1 fruit fly cellular context compared by ENCODE assay signal in genomic region chr2L:8488735-8489134, dm6.
TF ChIP-seq lines count a peak whose summit lies in the region.

Gene CG13088 (plus strand): TSS chr2L:8488981.

TF ChIP-seq in whole organism, embryonic, 481 proteins besides CTCF, POLR2A, EP300 and RAD21 (continued from another document and continues in another):
- TF ChIP-seq amos (GFP tag; IDR thresholded peaks at IDR 0.05; lab: Robert Waterston, UW; ENCODE audit: partially characterized antibody), result peak; percentile 17; the same call in 1 of the 2 replicates
- no peak for TF ChIP-seq kni (GFP tag; optimal IDR thresholded peaks at IDR 0.05; lab: Kevin White, UChicago)
- TF ChIP-seq Opbp (GFP tag; IDR thresholded peaks at IDR 0.05; lab: Robert Waterston, UW; ENCODE audit: partially characterized antibody), result peak; percentile 66; the same call in 2 of the 3 replicates
- TF ChIP-seq Mad (GFP tag; optimal IDR thresholded peaks at IDR 0.05; lab: Kevin White, UChicago), result no peak
- TF ChIP-seq CG7745 (tag; optimal IDR thresholded peaks at IDR 0.05; lab: Kevin White, UChicago), result no peak
- TF ChIP-seq unc-4 (GFP tag; IDR thresholded peaks at IDR 0.05; lab: Robert Waterston, UW; ENCODE audit: partially characterized antibody), result no peak
- TF ChIP-seq Chrac-16 (GFP tag; optimal IDR thresholded peaks at IDR 0.05; lab: Kevin White, UChicago), result no peak
- TF ChIP-seq CG9817 (tag; optimal IDR thresholded peaks at IDR 0.05; lab: Kevin White, UChicago), result peak; percentile 34
- TF ChIP-seq CG18262 (tag; optimal IDR thresholded peaks at IDR 0.05; lab: Kevin White, UChicago), result no peak
- TF ChIP-seq Pdp1 (GFP tag; optimal IDR thresholded peaks at IDR 0.05; lab: Kevin White, UChicago), result peak in 1 of 2 experiments; percentile 34
- no peak for TF ChIP-seq oc (tag; optimal IDR thresholded peaks at IDR 0.05; lab: Kevin White, UChicago)
- no peak for TF ChIP-seq slp2 (GFP tag; optimal IDR thresholded peaks at IDR 0.05; lab: Kevin White, UChicago)
- TF ChIP-seq zen2 (GFP tag; IDR thresholded peaks at IDR 0.05; lab: Robert Waterston, UW; ENCODE audit: partially characterized antibody), result no peak
- no peak for TF ChIP-seq D19B (GFP tag; optimal IDR thresholded peaks at IDR 0.05; lab: Kevin White, UChicago)
- no peak for TF ChIP-seq ATbp (GFP tag; optimal IDR thresholded peaks at IDR 0.05; lab: Kevin White, UChicago)
- no peak for TF ChIP-seq CG2202 (tag; optimal IDR thresholded peaks at IDR 0.05; lab: Kevin White, UChicago)
- TF ChIP-seq Drgx (GFP tag; IDR thresholded peaks at IDR 0.05; lab: Robert Waterston, UW), result no peak
- no peak for TF ChIP-seq kah (GFP tag; optimal IDR thresholded peaks at IDR 0.05; lab: Kevin White, UChicago)
- peak; percentile 33 to 47 for TF ChIP-seq dpn (GFP tag; optimal IDR thresholded peaks at IDR 0.05; lab: Kevin White, UChicago)
- TF ChIP-seq Xrp1 (GFP tag; IDR thresholded peaks at IDR 0.05; lab: Robert Waterston, UW), result peak; percentile 64
- TF ChIP-seq CG10565 (GFP tag; optimal IDR thresholded peaks at IDR 0.05; lab: Kevin White, UChicago), result no peak
- peak; percentile 94 for TF ChIP-seq MBD-R2 (GFP tag; IDR thresholded peaks at IDR 0.05; lab: Robert Waterston, UW)
- no peak for TF ChIP-seq chinmo (GFP tag; IDR thresholded peaks at IDR 0.05; lab: Robert Waterston, UW; ENCODE audit: partially characterized antibody)
- no peak for TF ChIP-seq unpg (GFP tag; optimal IDR thresholded peaks at IDR 0.05; lab: Kevin White, UChicago)
- TF ChIP-seq CoRest (tag; optimal IDR thresholded peaks at IDR 0.05; lab: Kevin White, UChicago), result peak; percentile 56
- TF ChIP-seq Vsx1 (GFP tag; optimal IDR thresholded peaks at IDR 0.05; lab: Kevin White, UChicago), result no peak
- no peak for TF ChIP-seq disco-r (GFP tag; optimal IDR thresholded peaks at IDR 0.05; lab: Kevin White, UChicago)
- TF ChIP-seq C15 (GFP tag; IDR thresholded peaks at IDR 0.05; lab: Robert Waterston, UW), result no peak
- TF ChIP-seq CG4360 (GFP tag; IDR thresholded peaks at IDR 0.05; lab: Robert Waterston, UW), result 0 out of 2 replicates have a peak, but pooled peaks have one; percentile 7
- no peak for TF ChIP-seq CG1529 (GFP tag; optimal IDR thresholded peaks at IDR 0.05; lab: Kevin White, UChicago)
- TF ChIP-seq CG14860 (GFP tag; IDR thresholded peaks at IDR 0.05; lab: Robert Waterston, UW; ENCODE audit: partially characterized antibody), result no peak
- TF ChIP-seq knrl (GFP tag; IDR thresholded peaks at IDR 0.05; lab: Robert Waterston, UW; ENCODE audit: partially characterized antibody), result peak; percentile 28; the same call in 1 of the 3 replicates
- no peak for TF ChIP-seq CG7928 (GFP tag; optimal IDR thresholded peaks at IDR 0.05; lab: Kevin White, UChicago)
- TF ChIP-seq CG12071 (GFP tag; optimal IDR thresholded peaks at IDR 0.05; lab: Kevin White, UChicago), result no peak
- no peak for TF ChIP-seq repo (GFP tag; optimal IDR thresholded peaks at IDR 0.05; lab: Kevin White, UChicago)
- TF ChIP-seq CG7839 (tag; optimal IDR thresholded peaks at IDR 0.05; lab: Kevin White, UChicago), result no peak
- no peak for TF ChIP-seq br (optimal IDR thresholded peaks at IDR 0.05; lab: Kevin White, UChicago)
- no peak for TF ChIP-seq CG10959 (GFP tag; IDR thresholded peaks at IDR 0.05; lab: Robert Waterston, UW)
- no peak for TF ChIP-seq Atf-2 (GFP tag; optimal IDR thresholded peaks at IDR 0.05; lab: Kevin White, UChicago)
- TF ChIP-seq pho (GFP tag; optimal IDR thresholded peaks at IDR 0.05; lab: Kevin White, UChicago), result peak; percentile 32
- no peak for TF ChIP-seq CG2889 (GFP tag; IDR thresholded peaks at IDR 0.05; lab: Robert Waterston, UW)
- TF ChIP-seq CG4854 (GFP tag; optimal IDR thresholded peaks at IDR 0.05; lab: Kevin White, UChicago), result peak; percentile 20
- TF ChIP-seq NK7.1 (GFP tag; optimal IDR thresholded peaks at IDR 0.05; lab: Kevin White, UChicago), result no peak
- TF ChIP-seq Kr (GFP tag; optimal IDR thresholded peaks at IDR 0.05; lab: Kevin White, UChicago), result no peak
- no peak for TF ChIP-seq Ptx1 (GFP tag; IDR thresholded peaks at IDR 0.05; lab: Robert Waterston, UW)
- no peak for TF ChIP-seq CG6791 (GFP tag; IDR thresholded peaks at IDR 0.05; lab: Robert Waterston, UW; ENCODE audit: partially characterized antibody)
- TF ChIP-seq en (GFP tag; optimal IDR thresholded peaks at IDR 0.05; lab: Kevin White, UChicago), result no peak
- no peak for TF ChIP-seq Atf3 (GFP tag; optimal IDR thresholded peaks at IDR 0.05; lab: Kevin White, UChicago)
- no peak for TF ChIP-seq cad (GFP tag; optimal IDR thresholded peaks at IDR 0.05; lab: Kevin White, UChicago)
- TF ChIP-seq bigmax (GFP tag; optimal IDR thresholded peaks at IDR 0.05; lab: Kevin White, UChicago), result no peak
- TF ChIP-seq CG17359 (tag; optimal IDR thresholded peaks at IDR 0.05; lab: Kevin White, UChicago), result peak; percentile 18
- TF ChIP-seq org-1 (GFP tag; optimal IDR thresholded peaks at IDR 0.05; lab: Kevin White, UChicago), result no peak
- TF ChIP-seq nom (GFP tag; optimal IDR thresholded peaks at IDR 0.05; lab: Kevin White, UChicago), result no peak
- TF ChIP-seq CG13624 (GFP tag; optimal IDR thresholded peaks at IDR 0.05; lab: Kevin White, UChicago), result peak; percentile 64
- TF ChIP-seq CG9437 (GFP tag; optimal IDR thresholded peaks at IDR 0.05; lab: Kevin White, UChicago), result no peak
- no peak for TF ChIP-seq jigr1 (GFP tag; IDR thresholded peaks at IDR 0.05; lab: Robert Waterston, UW)
- TF ChIP-seq CG2199 (GFP tag; IDR thresholded peaks at IDR 0.05; lab: Robert Waterston, UW), result no peak
- no peak for TF ChIP-seq CG32772 (GFP tag; IDR thresholded peaks at IDR 0.05; lab: Robert Waterston, UW)
- no peak for TF ChIP-seq CG8388 (GFP tag; optimal IDR thresholded peaks at IDR 0.05; lab: Kevin White, UChicago)
- no peak for TF ChIP-seq CG11695 (GFP tag; IDR thresholded peaks at IDR 0.05; lab: Robert Waterston, UW)
- no peak for TF ChIP-seq CG11504 (tag; optimal IDR thresholded peaks at IDR 0.05; lab: Kevin White, UChicago)
- no peak for TF ChIP-seq PHDP (tag; optimal IDR thresholded peaks at IDR 0.05; lab: Kevin White, UChicago)
- TF ChIP-seq CG32532 (GFP tag; IDR thresholded peaks at IDR 0.05; lab: Robert Waterston, UW), result no peak; the same call in 1 of the 2 replicates
- TF ChIP-seq pzg (GFP tag; optimal IDR thresholded peaks at IDR 0.05; lab: Kevin White, UChicago), result peak; percentile 75
- no peak for TF ChIP-seq ase (GFP tag; IDR thresholded peaks at IDR 0.05; lab: Robert Waterston, UW)
- TF ChIP-seq Fer2 (tag; optimal IDR thresholded peaks at IDR 0.05; lab: Kevin White, UChicago), result no peak
- TF ChIP-seq eve (GFP tag; optimal IDR thresholded peaks at IDR 0.05; lab: Kevin White, UChicago), result no peak
- TF ChIP-seq Optix (GFP tag; IDR thresholded peaks at IDR 0.05; lab: Robert Waterston, UW), result no peak
- TF ChIP-seq Rx (GFP tag; IDR thresholded peaks at IDR 0.05; lab: Robert Waterston, UW), result no peak
- TF ChIP-seq mld (GFP tag; IDR thresholded peaks at IDR 0.05; lab: Robert Waterston, UW; ENCODE audit: partially characterized antibody), result no peak
- peak; percentile 14 for TF ChIP-seq Hr3 (GFP tag; optimal IDR thresholded peaks at IDR 0.05; lab: Kevin White, UChicago)
- TF ChIP-seq Stat92E (GFP tag; optimal IDR thresholded peaks at IDR 0.05; lab: Kevin White, UChicago), result peak in 1 of 3 experiments; percentile 22
- no peak for TF ChIP-seq onecut (GFP tag; IDR thresholded peaks at IDR 0.05; lab: Robert Waterston, UW)
- no peak for TF ChIP-seq kay (GFP tag; optimal IDR thresholded peaks at IDR 0.05; lab: Kevin White, UChicago)
- TF ChIP-seq pnt (GFP tag; optimal IDR thresholded peaks at IDR 0.05; lab: Kevin White, UChicago), result no peak
- TF ChIP-seq lov (optimal IDR thresholded peaks at IDR 0.05; lab: Kevin White, UChicago), result no peak
- TF ChIP-seq lov (GFP tag; IDR thresholded peaks at IDR 0.05; lab: Robert Waterston, UW), result no peak
- no peak for TF ChIP-seq gcm2 (GFP tag; optimal IDR thresholded peaks at IDR 0.05; lab: Kevin White, UChicago)
- no peak for TF ChIP-seq CG10209 (GFP tag; optimal IDR thresholded peaks at IDR 0.05; lab: Kevin White, UChicago)
- TF ChIP-seq pan (optimal IDR thresholded peaks at IDR 0.05; lab: Kevin White, UChicago), result no peak
- no peak for TF ChIP-seq pan (GFP tag; optimal IDR thresholded peaks at IDR 0.05 in 1 of 2, IDR thresholded peaks at IDR 0.05 in 1 of 2)
- TF ChIP-seq nau (GFP tag; optimal IDR thresholded peaks at IDR 0.05; lab: Kevin White, UChicago), result no peak
- TF ChIP-seq ap (GFP tag; IDR thresholded peaks at IDR 0.05; lab: Robert Waterston, UW), result no peak
- no peak for TF ChIP-seq run (tag; optimal IDR thresholded peaks at IDR 0.05; lab: Kevin White, UChicago)
- no peak for TF ChIP-seq toy (GFP tag; IDR thresholded peaks at IDR 0.05; lab: Robert Waterston, UW)
- TF ChIP-seq zf30C (GFP tag; optimal IDR thresholded peaks at IDR 0.05; lab: Kevin White, UChicago), result no peak
- no peak for TF ChIP-seq CG5180 (GFP tag; optimal IDR thresholded peaks at IDR 0.05; lab: Kevin White, UChicago)
- TF ChIP-seq maf-S (GFP tag; optimal IDR thresholded peaks at IDR 0.05; lab: Kevin White, UChicago), result peak; percentile 28
- no peak for TF ChIP-seq Abd-B (GFP tag; optimal IDR thresholded peaks at IDR 0.05; lab: Kevin White, UChicago)
- TF ChIP-seq ro (GFP tag; IDR thresholded peaks at IDR 0.05; lab: Robert Waterston, UW), result no peak
- peak; percentile 21 for TF ChIP-seq BEAF-32 (GFP tag; optimal IDR thresholded peaks at IDR 0.05; lab: Kevin White, UChicago)
- TF ChIP-seq vnd (GFP tag; IDR thresholded peaks at IDR 0.05; lab: Robert Waterston, UW; ENCODE audit: partially characterized antibody), result no peak
- TF ChIP-seq gro (GFP tag; optimal IDR thresholded peaks at IDR 0.05; lab: Kevin White, UChicago), result peak; percentile 73
- peak; percentile 3 for TF ChIP-seq Sox102F (GFP tag; optimal IDR thresholded peaks at IDR 0.05; lab: Kevin White, UChicago)
- TF ChIP-seq CG9609 (GFP tag; optimal IDR thresholded peaks at IDR 0.05; lab: Kevin White, UChicago), result no peak
- TF ChIP-seq grau (tag; optimal IDR thresholded peaks at IDR 0.05; lab: Kevin White, UChicago), result no peak
- TF ChIP-seq scrt (GFP tag; optimal IDR thresholded peaks at IDR 0.05; lab: Kevin White, UChicago), result no peak
- TF ChIP-seq cwo (GFP tag; optimal IDR thresholded peaks at IDR 0.05; lab: Kevin White, UChicago), result no peak
- peak; percentile 41 for TF ChIP-seq CG33213 (GFP tag; optimal IDR thresholded peaks at IDR 0.05; lab: Kevin White, UChicago)
- no peak for TF ChIP-seq H2.0 (GFP tag; IDR thresholded peaks at IDR 0.05; lab: Robert Waterston, UW)
- no peak for TF ChIP-seq CG17328 (GFP tag; IDR thresholded peaks at IDR 0.05; lab: Robert Waterston, UW)
- TF ChIP-seq CG13287 (GFP tag; IDR thresholded peaks at IDR 0.05; lab: Robert Waterston, UW; ENCODE audit: partially characterized antibody), result peak; percentile 41; the same call in 1 of the 2 replicates
- TF ChIP-seq tap (tag; optimal IDR thresholded peaks at IDR 0.05; lab: Kevin White, UChicago), result no peak
- no peak for TF ChIP-seq CG11723 (GFP tag; optimal IDR thresholded peaks at IDR 0.05; lab: Kevin White, UChicago)
- peak; percentile 78 for TF ChIP-seq sens (GFP tag; lab: Kevin White, UChicago)
- no peak for TF ChIP-seq Poxn (GFP tag; IDR thresholded peaks at IDR 0.05; lab: Robert Waterston, UW)
- no peak for TF ChIP-seq abd-A (tag; optimal IDR thresholded peaks at IDR 0.05; lab: Kevin White, UChicago)
- TF ChIP-seq CG4282 (GFP tag; optimal IDR thresholded peaks at IDR 0.05; lab: Kevin White, UChicago), result no peak
- TF ChIP-seq peb (GFP tag; IDR thresholded peaks at IDR 0.05; lab: Robert Waterston, UW), result no peak
- TF ChIP-seq MESR4 (GFP tag; optimal IDR thresholded peaks at IDR 0.05; lab: Kevin White, UChicago), result peak; percentile 39
- TF ChIP-seq CG11093 (GFP tag; IDR thresholded peaks at IDR 0.05; lab: Robert Waterston, UW), result no peak
- TF ChIP-seq CG9932 (GFP tag; IDR thresholded peaks at IDR 0.05; lab: Robert Waterston, UW), result peak; percentile 58
- TF ChIP-seq sna (GFP tag; IDR thresholded peaks at IDR 0.05; lab: Robert Waterston, UW; ENCODE audit: partially characterized antibody), result no peak
- no peak for TF ChIP-seq chm (GFP tag; IDR thresholded peaks at IDR 0.05; lab: Robert Waterston, UW)
- no peak for TF ChIP-seq CG15269 (tag; optimal IDR thresholded peaks at IDR 0.05; lab: Kevin White, UChicago)
- peak; percentile 93 for TF ChIP-seq stwl (tag; optimal IDR thresholded peaks at IDR 0.05; lab: Kevin White, UChicago)
- no peak for TF ChIP-seq CG2678 (tag; optimal IDR thresholded peaks at IDR 0.05; lab: Kevin White, UChicago)
- TF ChIP-seq CG8765 (GFP tag; IDR thresholded peaks at IDR 0.05; lab: Robert Waterston, UW), result no peak
- no peak for TF ChIP-seq so (GFP tag; IDR thresholded peaks at IDR 0.05; lab: Robert Waterston, UW)
- no peak for TF ChIP-seq CG15479 (GFP tag; optimal IDR thresholded peaks at IDR 0.05; lab: Kevin White, UChicago)
- TF ChIP-seq seq (GFP tag; IDR thresholded peaks at IDR 0.05; lab: Robert Waterston, UW), result no peak
- peak; percentile 96 for TF ChIP-seq Dp (GFP tag; optimal IDR thresholded peaks at IDR 0.05; lab: Kevin White, UChicago)
- TF ChIP-seq Fer1 (GFP tag; optimal IDR thresholded peaks at IDR 0.05; lab: Kevin White, UChicago), result no peak
- TF ChIP-seq exex (tag; optimal IDR thresholded peaks at IDR 0.05; lab: Kevin White, UChicago), result no peak
- no peak for TF ChIP-seq CG6175 (GFP tag; IDR thresholded peaks at IDR 0.05; lab: Robert Waterston, UW)
- no peak for TF ChIP-seq da (GFP tag; optimal IDR thresholded peaks at IDR 0.05; lab: Kevin White, UChicago)
- TF ChIP-seq CG17612 (GFP tag; IDR thresholded peaks at IDR 0.05; lab: Robert Waterston, UW), result no peak
- peak; percentile 3 for TF ChIP-seq CG18476 (GFP tag; optimal IDR thresholded peaks at IDR 0.05; lab: Kevin White, UChicago)
- TF ChIP-seq bcd (GFP tag; optimal IDR thresholded peaks at IDR 0.05; lab: Kevin White, UChicago), result peak; percentile 18
- no peak for TF ChIP-seq CG16779 (GFP tag; IDR thresholded peaks at IDR 0.05; lab: Robert Waterston, UW)
- no peak for TF ChIP-seq CG13296 (GFP tag; optimal IDR thresholded peaks at IDR 0.05; lab: Kevin White, UChicago)
- no peak for TF ChIP-seq caup (GFP tag; optimal IDR thresholded peaks at IDR 0.05; lab: Kevin White, UChicago; ENCODE audit: severe bottlenecking)
- no peak for TF ChIP-seq ttk (GFP tag; IDR thresholded peaks at IDR 0.05; lab: Robert Waterston, UW)
- TF ChIP-seq CG1024 (GFP tag; IDR thresholded peaks at IDR 0.05; lab: Robert Waterston, UW), result no peak
- TF ChIP-seq ERR (GFP tag; optimal IDR thresholded peaks at IDR 0.05; lab: Kevin White, UChicago), result no peak
- peak; percentile 50 for TF ChIP-seq bab2 (GFP tag; optimal IDR thresholded peaks at IDR 0.05; lab: Kevin White, UChicago)
- no peak for TF ChIP-seq Fer3 (tag; optimal IDR thresholded peaks at IDR 0.05; lab: Kevin White, UChicago)
